Worm (Caenorhabditis elegans): ENCODE data around the gene skr-9.

- TF ChIP-seq klf-2 (GFP tag; conservative IDR thresholded peaks at IDR 0.05) (no peak), ztf-23 (GFP tag; IDR thresholded peaks at IDR 0.05) (no peak), ztf-29 (GFP tag; IDR thresholded peaks at IDR 0.05) (no peak), T22C8.4 (GFP tag; IDR thresholded peaks at IDR 0.05) (no peak), med-1 (GFP tag; optimal IDR thresholded peaks at IDR 0.05; ENCODE audit: insufficient read depth) (no peak), cog-1 (tag; optimal IDR thresholded peaks at IDR 0.05) (no peak), flt-1 (GFP tag; IDR thresholded peaks at IDR 0.05) (no peak)
Measured at ce11 chrIV:17116345-17116744, 47.0 kb upstream of the skr-9 start, which contains the start of gene cyn-13.
